In the genomic region with DNA sequence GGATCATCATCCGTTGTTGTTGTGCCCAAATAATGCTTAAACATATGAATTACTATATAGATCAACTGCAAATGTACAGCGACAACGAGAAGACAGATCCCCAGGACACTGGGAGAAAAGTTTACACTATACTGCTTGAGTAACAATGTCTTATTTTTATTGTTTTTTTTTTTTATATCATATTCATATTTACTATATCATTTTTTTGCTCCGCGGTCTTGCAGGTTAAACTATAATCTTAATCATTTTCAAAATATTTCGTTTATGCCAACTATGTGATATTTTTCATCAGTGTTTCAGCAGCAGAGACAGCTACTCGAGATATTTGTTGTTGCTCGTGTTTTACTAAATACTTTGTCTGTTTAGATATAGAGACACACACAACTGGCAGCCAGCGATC, we compare ENCODE assay signal across 1 fruit fly cellular context.
TF ChIP-seq lines count a peak whose summit lies in the region.

No protein-coding gene starts in this region.

TF ChIP-seq in whole organism, embryonic, 481 proteins besides CTCF, POLR2A, EP300 and RAD21 (continued from another document and continues in another):
- TF ChIP-seq ara (GFP tag; IDR thresholded peaks at IDR 0.05; lab: Robert Waterston, UW) (peak; percentile 71), Sin3A (optimal IDR thresholded peaks at IDR 0.05; lab: Kevin White, UChicago) (no peak), CG7928 (GFP tag; optimal IDR thresholded peaks at IDR 0.05; lab: Kevin White, UChicago) (no peak), CG2875 (GFP tag; optimal IDR thresholded peaks at IDR 0.05; lab: Kevin White, UChicago) (peak; percentile 27), ab (GFP tag; optimal IDR thresholded peaks at IDR 0.05; lab: Kevin White, UChicago) (no peak), D19A (tag; optimal IDR thresholded peaks at IDR 0.05; lab: Kevin White, UChicago) (peak; percentile 26), CG10959 (GFP tag; IDR thresholded peaks at IDR 0.05; lab: Robert Waterston, UW) (0 out of 2 replicates have a peak, but pooled peaks have one; percentile 49), hth (optimal IDR thresholded peaks at IDR 0.05; lab: Kevin White, UChicago) (no peak), CG6813 (GFP tag; optimal IDR thresholded peaks at IDR 0.05; lab: Kevin White, UChicago) (no peak), CG11085 (GFP tag; IDR thresholded peaks at IDR 0.05; lab: Robert Waterston, UW) (no peak), eve (GFP tag; optimal IDR thresholded peaks at IDR 0.05; lab: Kevin White, UChicago) (no peak), tgo (GFP tag; IDR thresholded peaks at IDR 0.05; lab: Robert Waterston, UW) (peak; percentile 58), fd64A (GFP tag; optimal IDR thresholded peaks at IDR 0.05; lab: Kevin White, UChicago) (no peak), usp (GFP tag; optimal IDR thresholded peaks at IDR 0.05; lab: Kevin White, UChicago) (no peak), tna (GFP tag; IDR thresholded peaks at IDR 0.05; lab: Robert Waterston, UW; ENCODE audit: partially characterized antibody) (no peak), Oaz (GFP tag; IDR thresholded peaks at IDR 0.05; lab: Robert Waterston, UW) (no peak), pho (GFP tag; optimal IDR thresholded peaks at IDR 0.05; lab: Kevin White, UChicago) (no peak), BEAF-32 (GFP tag; optimal IDR thresholded peaks at IDR 0.05; lab: Kevin White, UChicago) (no peak), CG11696 (GFP tag; IDR thresholded peaks at IDR 0.05; lab: Robert Waterston, UW) (0 out of 2 replicates have a peak, but pooled peaks have one; percentile 28), onecut (GFP tag; IDR thresholded peaks at IDR 0.05; lab: Robert Waterston, UW) (peak; percentile 42; the same call in 1 of the 2 replicates), Lhr (GFP tag; optimal IDR thresholded peaks at IDR 0.05; lab: Kevin White, UChicago) (peak; percentile 23), seq (GFP tag; IDR thresholded peaks at IDR 0.05; lab: Robert Waterston, UW) (peak; percentile 38; the same call in 1 of the 2 replicates), gce (GFP tag; IDR thresholded peaks at IDR 0.05; lab: Robert Waterston, UW) (0 out of 3 replicates have a peak, but pooled peaks have one; percentile 14), ato (GFP tag; IDR thresholded peaks at IDR 0.05; lab: Robert Waterston, UW; ENCODE audit: partially characterized antibody) (no peak), CG16813 (GFP tag; IDR thresholded peaks at IDR 0.05; lab: Robert Waterston, UW; ENCODE audit: partially characterized antibody) (no peak), ase (GFP tag; IDR thresholded peaks at IDR 0.05; lab: Robert Waterston, UW) (0 out of 3 replicates have a peak, but pooled peaks have one; percentile 37), dimm (GFP tag; IDR thresholded peaks at IDR 0.05; lab: Robert Waterston, UW) (no peak), HLHmδ (GFP tag; optimal IDR thresholded peaks at IDR 0.05; lab: Kevin White, UChicago) (no peak), shn (GFP tag; optimal IDR thresholded peaks at IDR 0.05; lab: Kevin White, UChicago) (no peak), insv (GFP tag; optimal IDR thresholded peaks at IDR 0.05; lab: Kevin White, UChicago) (no peak), Hr51 (GFP tag; optimal IDR thresholded peaks at IDR 0.05; lab: Kevin White, UChicago) (peak in 1 of 2 experiments; percentile 68), Sox100B (GFP tag; optimal IDR thresholded peaks at IDR 0.05; lab: Kevin White, UChicago) (peak; percentile 59), caup (GFP tag; optimal IDR thresholded peaks at IDR 0.05; lab: Kevin White, UChicago; ENCODE audit: severe bottlenecking) (no peak), NFAT (GFP tag; IDR thresholded peaks at IDR 0.05; lab: Robert Waterston, UW) (no peak), CG11456 (GFP tag; IDR thresholded peaks at IDR 0.05; lab: Robert Waterston, UW) (0 out of 3 replicates have a peak, but pooled peaks have one; percentile 30), Camta (GFP tag; optimal IDR thresholded peaks at IDR 0.05; lab: Kevin White, UChicago) (no peak), run (tag; optimal IDR thresholded peaks at IDR 0.05; lab: Kevin White, UChicago) (no peak), HmgD (GFP tag; optimal IDR thresholded peaks at IDR 0.05; lab: Kevin White, UChicago) (no peak), CG9876 (GFP tag; optimal IDR thresholded peaks at IDR 0.05; lab: Kevin White, UChicago) (no peak), CG6765 (GFP tag; optimal IDR thresholded peaks at IDR 0.05; lab: Kevin White, UChicago) (no peak), HLH54F (GFP tag; optimal IDR thresholded peaks at IDR 0.05; lab: Kevin White, UChicago) (no peak), CG16815 (GFP tag; optimal IDR thresholded peaks at IDR 0.05; lab: Kevin White, UChicago) (peak; percentile 31), toy (GFP tag; IDR thresholded peaks at IDR 0.05; lab: Robert Waterston, UW) (no peak), chinmo (GFP tag; IDR thresholded peaks at IDR 0.05; lab: Robert Waterston, UW; ENCODE audit: partially characterized antibody) (no peak), yki (optimal IDR thresholded peaks at IDR 0.05; lab: Kevin White, UChicago) (no peak), CG4328 (GFP tag; optimal IDR thresholded peaks at IDR 0.05; lab: Kevin White, UChicago) (no peak), CG17328 (GFP tag; IDR thresholded peaks at IDR 0.05; lab: Robert Waterston, UW) (peak; percentile 76), Gug (GFP tag; IDR thresholded peaks at IDR 0.05; lab: Robert Waterston, UW) (peak; percentile 26; the same call in 1 of the 4 replicates), HHEX (GFP tag; optimal IDR thresholded peaks at IDR 0.05; lab: Kevin White, UChicago) (no peak), CG6272 (GFP tag; IDR thresholded peaks at IDR 0.05; lab: Robert Waterston, UW) (0 out of 2 replicates have a peak, but pooled peaks have one; percentile 21), Bgb (GFP tag; IDR thresholded peaks at IDR 0.05; lab: Robert Waterston, UW; ENCODE audit: partially characterized antibody) (no peak), CG18262 (tag; optimal IDR thresholded peaks at IDR 0.05; lab: Kevin White, UChicago) (peak; percentile 65), pnt (GFP tag; optimal IDR thresholded peaks at IDR 0.05; lab: Kevin White, UChicago) (no peak), Bdp1 (GFP tag; optimal IDR thresholded peaks at IDR 0.05; lab: Kevin White, UChicago) (no peak), MTF-1 (GFP tag; optimal IDR thresholded peaks at IDR 0.05; lab: Kevin White, UChicago; ENCODE audit: borderline replicate concordance) (no peak), CG2712 (tag; optimal IDR thresholded peaks at IDR 0.05; lab: Kevin White, UChicago) (peak; percentile 67), CG6791 (GFP tag; IDR thresholded peaks at IDR 0.05; lab: Robert Waterston, UW; ENCODE audit: partially characterized antibody) (no peak), sens-2 (GFP tag; IDR thresholded peaks at IDR 0.05; lab: Robert Waterston, UW) (peak; percentile 47; the same call in 1 of the 2 replicates), Awh (GFP tag; IDR thresholded peaks at IDR 0.05; lab: Robert Waterston, UW) (no peak), kni (GFP tag; optimal IDR thresholded peaks at IDR 0.05; lab: Kevin White, UChicago) (no peak), gro (GFP tag; optimal IDR thresholded peaks at IDR 0.05; lab: Kevin White, UChicago) (no peak), CG10543 (GFP tag; optimal IDR thresholded peaks at IDR 0.05; lab: Kevin White, UChicago) (no peak), CG13296 (GFP tag; optimal IDR thresholded peaks at IDR 0.05; lab: Kevin White, UChicago) (peak; percentile 9), CG8944 (GFP tag; optimal IDR thresholded peaks at IDR 0.05; lab: Kevin White, UChicago) (no peak), ci (GFP tag; IDR thresholded peaks at IDR 0.05; lab: Robert Waterston, UW) (peak; percentile 81), CG15514 (GFP tag; optimal IDR thresholded peaks at IDR 0.05; lab: Kevin White, UChicago) (no peak), CG15011 (GFP tag; optimal IDR thresholded peaks at IDR 0.05; lab: Kevin White, UChicago) (no peak), CG8478 (optimal IDR thresholded peaks at IDR 0.05; lab: Kevin White, UChicago) (no peak), croc (GFP tag; conservative IDR thresholded peaks at IDR 0.05; lab: Robert Waterston, UW) (peak; percentile 71), aop (GFP tag; IDR thresholded peaks at IDR 0.05; lab: Robert Waterston, UW) (no peak), CG11504 (tag; optimal IDR thresholded peaks at IDR 0.05; lab: Kevin White, UChicago) (peak; percentile 68), CG9797 (GFP tag; optimal IDR thresholded peaks at IDR 0.05; lab: Kevin White, UChicago) (no peak), Ptx1 (GFP tag; IDR thresholded peaks at IDR 0.05; lab: Robert Waterston, UW) (peak; percentile 68), CG3407 (GFP tag; optimal IDR thresholded peaks at IDR 0.05; lab: Kevin White, UChicago) (peak; percentile 20), otp (GFP tag; IDR thresholded peaks at IDR 0.05; lab: Robert Waterston, UW) (no peak), wek (GFP tag; optimal IDR thresholded peaks at IDR 0.05; lab: Kevin White, UChicago) (no peak), corto (GFP tag; optimal IDR thresholded peaks at IDR 0.05; lab: Kevin White, UChicago) (no peak), Ets97D (GFP tag; optimal IDR thresholded peaks at IDR 0.05; lab: Kevin White, UChicago) (no peak), CG3065 (GFP tag; optimal IDR thresholded peaks at IDR 0.05; lab: Kevin White, UChicago) (no peak), gt (GFP tag; IDR thresholded peaks at IDR 0.05; lab: Robert Waterston, UW) (no peak), pita (GFP tag; optimal IDR thresholded peaks at IDR 0.05; lab: Kevin White, UChicago) (no peak), CG12236 (GFP tag; optimal IDR thresholded peaks at IDR 0.05; lab: Kevin White, UChicago) (no peak), Chrac-16 (GFP tag; optimal IDR thresholded peaks at IDR 0.05; lab: Kevin White, UChicago) (peak; percentile 55), CG13123 (GFP tag; optimal IDR thresholded peaks at IDR 0.05; lab: Kevin White, UChicago) (peak; percentile 9), CG2678 (tag; optimal IDR thresholded peaks at IDR 0.05; lab: Kevin White, UChicago) (peak; percentile 70), Hr78 (GFP tag; optimal IDR thresholded peaks at IDR 0.05; lab: Kevin White, UChicago) (no peak), vfl (GFP tag; optimal IDR thresholded peaks at IDR 0.05; lab: Kevin White, UChicago) (no peak), PHDP (tag; optimal IDR thresholded peaks at IDR 0.05; lab: Kevin White, UChicago) (peak; percentile 61), unc-4 (GFP tag; IDR thresholded peaks at IDR 0.05; lab: Robert Waterston, UW; ENCODE audit: partially characterized antibody) (no peak), row (GFP tag; IDR thresholded peaks at IDR 0.05; lab: Robert Waterston, UW) (peak; percentile 75), CG17359 (tag; optimal IDR thresholded peaks at IDR 0.05; lab: Kevin White, UChicago) (peak; percentile 67), wdn (GFP tag; IDR thresholded peaks at IDR 0.05; lab: Robert Waterston, UW) (no peak), chif (GFP tag; optimal IDR thresholded peaks at IDR 0.05; lab: Kevin White, UChicago) (peak in 1 of 2 experiments; percentile 20), Taf1 (GFP tag; IDR thresholded peaks at IDR 0.05; lab: Robert Waterston, UW) (no peak), MESR4 (GFP tag; optimal IDR thresholded peaks at IDR 0.05; lab: Kevin White, UChicago) (no peak), MBD-R2 (GFP tag; IDR thresholded peaks at IDR 0.05; lab: Robert Waterston, UW) (no peak), CG16863 (GFP tag; optimal IDR thresholded peaks at IDR 0.05; lab: Kevin White, UChicago) (peak; percentile 25), disco-r (GFP tag; optimal IDR thresholded peaks at IDR 0.05; lab: Kevin White, UChicago) (no peak), nom (GFP tag; optimal IDR thresholded peaks at IDR 0.05; lab: Kevin White, UChicago) (no peak), da (GFP tag; optimal IDR thresholded peaks at IDR 0.05; lab: Kevin White, UChicago) (no peak), hkb (optimal IDR thresholded peaks at IDR 0.05; lab: Kevin White, UChicago) (no peak), hkb (GFP tag; IDR thresholded peaks at IDR 0.05; lab: Robert Waterston, UW) (peak; percentile 57), Hand (GFP tag; optimal IDR thresholded peaks at IDR 0.05; lab: Kevin White, UChicago) (no peak), wor (GFP tag; IDR thresholded peaks at IDR 0.05; lab: Robert Waterston, UW) (0 out of 2 replicates have a peak, but pooled peaks have one; percentile 50), Dad (GFP tag; optimal IDR thresholded peaks at IDR 0.05; lab: Kevin White, UChicago) (no peak), jigr1 (GFP tag; IDR thresholded peaks at IDR 0.05; lab: Robert Waterston, UW) (no peak), CG10147 (GFP tag; optimal IDR thresholded peaks at IDR 0.05; lab: Kevin White, UChicago) (no peak), lbe (GFP tag; optimal IDR thresholded peaks at IDR 0.05; lab: Kevin White, UChicago) (no peak), CG8281 (tag; optimal IDR thresholded peaks at IDR 0.05; lab: Kevin White, UChicago) (no peak), CG3163 (GFP tag; optimal IDR thresholded peaks at IDR 0.05; lab: Kevin White, UChicago) (no peak), az2 (GFP tag; optimal IDR thresholded peaks at IDR 0.05; lab: Kevin White, UChicago) (peak; percentile 64), CG14050 (GFP tag; IDR thresholded peaks at IDR 0.05; lab: Robert Waterston, UW) (peak; percentile 36; the same call in 1 of the 3 replicates), CG31365 (tag; optimal IDR thresholded peaks at IDR 0.05; lab: Kevin White, UChicago) (no peak), CG6683 (GFP tag; optimal IDR thresholded peaks at IDR 0.05; lab: Kevin White, UChicago) (no peak), CG18476 (GFP tag; optimal IDR thresholded peaks at IDR 0.05; lab: Kevin White, UChicago) (no peak), CG12155 (GFP tag; optimal IDR thresholded peaks at IDR 0.05; lab: Kevin White, UChicago) (peak; percentile 23), CG14441 (GFP tag; IDR thresholded peaks at IDR 0.05; lab: Robert Waterston, UW) (no peak), dmrt99B (tag; optimal IDR thresholded peaks at IDR 0.05; lab: Kevin White, UChicago) (peak; percentile 71), twi (tag; optimal IDR thresholded peaks at IDR 0.05; lab: Kevin White, UChicago) (no peak), CG14710 (tag; optimal IDR thresholded peaks at IDR 0.05; lab: Kevin White, UChicago) (peak; percentile 65), sim (GFP tag; IDR thresholded peaks at IDR 0.05; lab: Robert Waterston, UW) (0 out of 2 replicates have a peak, but pooled peaks have one; percentile 28), lov (optimal IDR thresholded peaks at IDR 0.05; lab: Kevin White, UChicago) (no peak), lov (GFP tag; IDR thresholded peaks at IDR 0.05; lab: Robert Waterston, UW) (0 out of 3 replicates have a peak, but pooled peaks have one; percentile 54), CG30020 (tag; optimal IDR thresholded peaks at IDR 0.05; lab: Kevin White, UChicago) (no peak), her (GFP tag; optimal IDR thresholded peaks at IDR 0.05; lab: Kevin White, UChicago) (no peak), Lpt (GFP tag; optimal IDR thresholded peaks at IDR 0.05; lab: Kevin White, UChicago) (no peak), CG10321 (GFP tag; IDR thresholded peaks at IDR 0.05; lab: Robert Waterston, UW) (no peak), CG1529 (GFP tag; optimal IDR thresholded peaks at IDR 0.05; lab: Kevin White, UChicago) (peak; percentile 25)
